Worm (Caenorhabditis elegans) whole organism, L3 larva: ENCODE data around the gene pcp-5.
A peak's percentile ranks its signal among the peaks of the same experiment; 100 is the strongest.

ENCODE experiments used
- ZK546.5 ChIP-seq: sonication (generic microtip); optimal IDR thresholded peaks from 2 replicates; lab custom pipeline; 2017; ENCODE audit warnings: missing biosample characterization, missing genetic modification characterization
- ama-1 ChIP-seq: fragments of 150-350 bp; optimal IDR thresholded peaks from 2 replicates; lab custom pipeline; 2018
- ceh-16 ChIP-seq: sonication (generic microtip); optimal IDR thresholded peaks from 2 replicates; lab custom pipeline; 2017; ENCODE audit warnings: missing biosample characterization, missing genetic modification characterization
- ceh-9 ChIP-seq: sonication (generic microtip); optimal IDR thresholded peaks from 2 replicates; lab custom pipeline; 2018; ENCODE audit warnings: missing biosample characterization, missing genetic modification characterization
- daf-12 ChIP-seq: fragments of 150-350 bp; optimal IDR thresholded peaks from 2 replicates; lab custom pipeline; 2014; ENCODE audit warnings: missing biosample characterization, missing genetic modification reagents, missing genetic modification characterization
- egl-27 ChIP-seq: sonication (generic microtip); optimal IDR thresholded peaks from 4 replicates; lab custom pipeline; 2017; ENCODE audit warnings: missing biosample characterization, missing genetic modification reagents, missing genetic modification characterization
- elt-2 ChIP-seq: sonication (generic microtip); optimal IDR thresholded peaks from 2 replicates; lab custom pipeline; 2016; ENCODE audit warnings: missing genetic modification reagents, mild to moderate bottlenecking, missing genetic modification characterization, missing compliant biosample characterization
- elt-3 ChIP-seq, 3 experiments: fragments of 150-350 bp in 1 of 3; sonication (generic microtip) in 2 of 3; optimal IDR thresholded peaks; 2 replicates in 2 of 3; 4 replicates in 1 of 3; lab custom pipeline; 2014 to 2017; ENCODE audit warnings: missing biosample characterization in 3 of 3, missing genetic modification characterization in 3 of 3
- eor-1 ChIP-seq, 2 experiments: fragments of 150-350 bp; optimal IDR thresholded peaks; 2 replicates each; lab custom pipeline; 2014 to 2018; ENCODE audit warnings: missing biosample characterization in 2 of 2, missing genetic modification characterization in 2 of 2
- fkh-10 ChIP-seq: sonication (generic microtip); optimal IDR thresholded peaks from 2 replicates; lab custom pipeline; 2017; ENCODE audit warnings: missing biosample characterization, missing genetic modification reagents, missing genetic modification characterization
- fkh-2 ChIP-seq: fragments of 150-350 bp; optimal IDR thresholded peaks from 2 replicates; lab custom pipeline; 2014; ENCODE audit warnings: missing biosample characterization, missing genetic modification reagents, missing genetic modification characterization
- fos-1 ChIP-seq: fragments of 150-350 bp; optimal IDR thresholded peaks from 2 replicates; lab custom pipeline; 2014; ENCODE audit warnings: missing biosample characterization, missing genetic modification characterization
- jun-1 ChIP-seq: fragments of 150-350 bp; optimal IDR thresholded peaks from 2 replicates; lab custom pipeline; 2014; ENCODE audit warnings: missing biosample characterization, missing genetic modification reagents, missing genetic modification characterization
- lin-15B ChIP-seq: fragments of 150-350 bp; optimal IDR thresholded peaks from 2 replicates; lab custom pipeline; 2014; ENCODE audit warnings: missing biosample characterization, missing genetic modification characterization
- lsy-12 ChIP-seq: sonication (generic microtip); optimal IDR thresholded peaks from 2 replicates; lab custom pipeline; 2016; ENCODE audit warnings: mild to moderate bottlenecking, missing genetic modification characterization, missing compliant biosample characterization
- mdl-1 ChIP-seq: fragments of 150-350 bp; optimal IDR thresholded peaks from 2 replicates; lab custom pipeline; 2014; ENCODE audit warnings: missing biosample characterization, missing genetic modification characterization
- mml-1 ChIP-seq: fragments of 150-350 bp; sonication (generic microtip); optimal IDR thresholded peaks from 3 replicates; lab custom pipeline; 2014; ENCODE audit warnings: missing biosample characterization, missing genetic modification characterization
- nfya-1 ChIP-seq: sonication (generic microtip); optimal IDR thresholded peaks from 2 replicates; lab custom pipeline; 2017; ENCODE audit warnings: missing genetic modification characterization, mild to moderate bottlenecking, missing compliant biosample characterization, antibody characterized with exemption, moderate library complexity; ENCODE audit not compliant: insufficient read depth
- nhr-11 ChIP-seq: fragments of 150-350 bp; optimal IDR thresholded peaks from 2 replicates; lab custom pipeline; 2014; ENCODE audit warnings: missing biosample characterization, missing genetic modification characterization
- nhr-12 ChIP-seq: fragments of 150-350 bp; optimal IDR thresholded peaks from 2 replicates; lab custom pipeline; 2014; ENCODE audit warnings: missing biosample characterization, missing genetic modification characterization
- nhr-23 ChIP-seq: fragments of 150-350 bp; optimal IDR thresholded peaks from 2 replicates; lab custom pipeline; 2014; ENCODE audit warnings: missing biosample characterization, missing genetic modification reagents, missing genetic modification characterization
- nhr-237 ChIP-seq: fragments of 150-350 bp; optimal IDR thresholded peaks from 2 replicates; lab custom pipeline; 2014; ENCODE audit warnings: missing biosample characterization, missing genetic modification characterization
- nhr-25 ChIP-seq: sonication (generic microtip); optimal IDR thresholded peaks from 2 replicates; lab custom pipeline; 2017; ENCODE audit warnings: missing biosample characterization, missing genetic modification characterization
- nhr-28 ChIP-seq: fragments of 150-350 bp; optimal IDR thresholded peaks from 2 replicates; lab custom pipeline; 2014; ENCODE audit warnings: missing biosample characterization, missing genetic modification characterization
- nhr-43 ChIP-seq: sonication (generic microtip); optimal IDR thresholded peaks from 2 replicates; lab custom pipeline; 2016; ENCODE audit warnings: mild to moderate bottlenecking, missing genetic modification characterization, missing compliant biosample characterization; ENCODE audit not compliant: poor library complexity, severe bottlenecking
- nhr-76 ChIP-seq: fragments of 150-350 bp; sonication (generic microtip); optimal IDR thresholded peaks from 5 replicates; lab custom pipeline; 2014; ENCODE audit warnings: missing biosample characterization, missing genetic modification characterization
- pha-4 ChIP-seq: fragments of 150-350 bp; optimal IDR thresholded peaks from 2 replicates; lab custom pipeline; 2014; ENCODE audit warnings: missing biosample characterization, missing genetic modification reagents, missing genetic modification characterization
- sea-2 ChIP-seq: fragments of 150-350 bp; sonication (generic microtip); optimal IDR thresholded peaks from 4 replicates; lab custom pipeline; 2014; ENCODE audit warnings: missing biosample characterization, missing genetic modification reagents, missing genetic modification characterization
- snpc-4 ChIP-seq: fragments of 150-350 bp; optimal IDR thresholded peaks from 2 replicates; lab custom pipeline; 2014; ENCODE audit warnings: missing biosample characterization, missing genetic modification characterization
- unc-39 ChIP-seq: sonication (generic microtip); optimal IDR thresholded peaks from 4 replicates; lab custom pipeline; 2017; ENCODE audit warnings: missing biosample characterization, missing genetic modification characterization
- unc-62 ChIP-seq: fragments of 150-350 bp; sonication (generic microtip); optimal IDR thresholded peaks from 4 replicates; lab custom pipeline; 2014; ENCODE audit warnings: missing biosample characterization, missing genetic modification reagents, missing genetic modification characterization
- zag-1 ChIP-seq: fragments of 150-350 bp; optimal IDR thresholded peaks from 2 replicates; lab custom pipeline; 2014; ENCODE audit warnings: missing biosample characterization, missing genetic modification characterization
- ztf-11 ChIP-seq: fragments of 150-350 bp; optimal IDR thresholded peaks from 2 replicates; lab custom pipeline; 2014; ENCODE audit warnings: missing biosample characterization, missing genetic modification characterization

Gene pcp-5

DNA sequence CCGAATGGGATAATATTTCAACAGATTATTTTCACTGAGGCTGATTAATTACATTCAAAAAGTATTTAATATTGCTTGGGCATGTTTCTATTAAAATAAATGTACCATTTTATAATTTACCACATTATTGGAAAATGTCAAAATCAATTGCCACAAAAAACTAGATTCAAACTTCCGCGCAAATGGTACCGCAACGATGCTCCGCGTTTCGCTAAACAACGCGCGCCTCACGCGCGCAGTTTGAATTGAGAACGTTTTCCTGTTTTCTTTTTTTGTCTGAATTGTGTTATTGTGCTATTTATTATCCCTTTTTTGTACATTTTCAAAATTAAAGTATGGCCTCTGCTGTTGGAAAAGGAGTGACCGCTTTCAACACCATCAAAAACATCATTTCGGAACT is 33.4 kb upstream of the pcp-5 start, which contains the start of gene C29E4.12 (continued):
- TF ChIP-seq nhr-12 (tag; lab: Kevin White, UChicago) (no peak), ceh-16 (tag; lab: Kevin White, UChicago) (no peak), lsy-12 (no peak), ztf-11 (tag; lab: Kevin White, UChicago) (no peak), zag-1 (no peak), ceh-9 (tag; lab: Kevin White, UChicago) (no peak), mml-1 (no peak), nfya-1 (tag; lab: Kevin White, UChicago) (peak; percentile 83), egl-27 (no peak), nhr-28 (no peak), unc-39 (tag; lab: Kevin White, UChicago) (no peak), lin-15B (peak; percentile 91), nhr-237 (no peak), nhr-76 (tag; lab: Kevin White, UChicago) (no peak), nhr-43 (tag; lab: Kevin White, UChicago) (peak; percentile 39)

DNA sequence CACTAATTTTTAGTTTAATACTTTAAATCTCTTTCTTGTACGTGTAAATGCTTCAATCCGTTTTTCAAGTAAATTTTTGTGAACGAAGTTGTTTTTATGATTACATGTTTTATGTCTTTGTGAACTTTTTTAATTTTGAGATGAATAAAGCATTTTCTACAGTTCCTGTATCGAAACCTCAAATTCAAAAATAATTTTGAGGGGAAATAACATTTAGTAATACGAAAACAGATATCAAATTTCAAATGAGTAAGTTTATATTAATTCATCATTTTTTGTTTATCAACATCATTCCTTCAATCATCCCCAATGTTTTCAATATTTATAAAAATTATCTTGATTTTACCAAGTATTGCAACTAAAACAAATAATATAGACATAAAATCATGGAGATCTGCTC is 30.1 kb upstream of the pcp-5 start, which contains the start of gene C29E4.10:
Gene C29E4.10, plus strand, starts transcription at position 301 of the 400 bp plus-strand sequence.
- no peak for TF ChIP-seq nhr-23 (tag; lab: Kevin White, UChicago)
- no peak for TF ChIP-seq lin-15B
- TF ChIP-seq elt-3 (tag; optimal IDR thresholded peaks at IDR 0.05; lab: Kevin White, UChicago): no peak
- TF ChIP-seq ZK546.5 (tag; lab: Kevin White, UChicago): no peak
- TF ChIP-seq nhr-25 (tag; lab: Kevin White, UChicago): no peak
- TF ChIP-seq nhr-76 (tag; lab: Kevin White, UChicago): no peak
- no peak for TF ChIP-seq unc-62 (GFP tag; lab: Kevin White, UChicago)

DNA sequence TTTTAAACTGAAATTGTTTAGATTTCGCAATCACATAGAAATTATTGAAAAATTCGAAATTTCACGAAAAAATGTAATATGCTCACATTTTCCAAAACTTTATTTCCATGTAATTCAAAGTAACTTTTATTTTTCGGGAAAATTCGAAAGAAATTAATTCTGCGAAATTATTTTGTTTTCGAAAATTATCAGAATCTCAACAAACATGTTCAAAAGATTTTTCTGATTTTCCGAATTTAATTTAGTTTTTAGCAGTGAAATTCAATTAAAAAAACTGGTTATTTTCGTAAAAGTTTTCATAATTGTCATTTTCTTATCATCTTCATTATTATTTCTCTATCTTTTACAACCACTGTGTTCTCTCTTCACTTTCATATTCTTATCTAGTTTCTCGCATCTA is 25.8 kb upstream of the pcp-5 start, which contains the start of gene ran-2:
Gene ran-2, plus strand, starts transcription at position 301 of the 400 bp plus-strand sequence.
- TF ChIP-seq elt-2 (tag; lab: Kevin White, UChicago): peak; percentile 39
- TF ChIP-seq ztf-11 (tag; lab: Kevin White, UChicago): no peak
- no peak for TF ChIP-seq fkh-10

DNA sequence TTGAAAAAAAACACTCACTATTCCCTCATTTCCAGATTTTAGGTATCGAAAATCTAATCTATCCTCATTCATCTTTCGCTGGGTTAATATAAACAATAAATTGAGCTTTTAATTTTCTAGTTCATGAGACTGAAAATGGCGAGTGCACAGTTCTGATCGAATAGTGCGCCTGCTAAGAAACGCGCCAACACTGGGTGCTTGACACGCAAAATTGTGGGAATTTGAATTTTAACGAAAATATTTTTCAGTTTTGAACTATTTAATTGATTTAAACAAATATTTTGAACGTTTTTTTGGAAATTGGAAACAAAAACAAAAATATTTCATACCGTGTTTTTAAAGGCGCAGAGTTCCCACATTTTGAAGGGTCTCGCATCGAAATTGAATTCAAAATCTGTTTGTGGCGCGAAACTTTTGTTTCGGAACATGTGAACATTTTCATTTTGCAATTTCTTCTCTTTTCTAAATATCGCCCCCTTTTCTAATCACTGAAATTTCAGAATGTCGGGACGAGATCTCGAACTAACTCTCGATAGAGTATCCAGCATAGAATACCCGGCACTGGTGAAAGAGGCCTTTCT is 21.2 kb upstream of the pcp-5 start, which contains the start of the genes C29E4.13 and npp-15:
Gene C29E4.13, minus strand, starts transcription at position 169 of the 581 bp plus-strand sequence.
Gene npp-15, plus strand, starts transcription at position 495 of the 581 bp plus-strand sequence.
- TF ChIP-seq lin-15B (peak; percentile 61), elt-2 (tag; lab: Kevin White, UChicago) (peak; percentile 19), snpc-4 (tag; lab: Kevin White, UChicago) (peak; percentile 10), pha-4 (tag; lab: Kevin White, UChicago) (peak; percentile 71), nhr-12 (tag; lab: Kevin White, UChicago) (no peak), jun-1 (tag; lab: Kevin White, UChicago) (no peak), daf-12 (tag; lab: Kevin White, UChicago) (no peak), nhr-23 (tag; lab: Kevin White, UChicago) (peak; percentile 13), fkh-2 (tag; lab: Kevin White, UChicago) (no peak), nhr-11 (tag; lab: Kevin White, UChicago) (no peak), sea-2 (GFP tag; lab: Kevin White, UChicago) (no peak), eor-1 (tag; optimal IDR thresholded peaks at IDR 0.05; lab: Kevin White, UChicago) (no peak), nhr-25 (tag; lab: Kevin White, UChicago) (peak; percentile 8), nfya-1 (tag; lab: Kevin White, UChicago) (no peak), egl-27 (no peak), nhr-28 (no peak), lsy-12 (no peak)

DNA sequence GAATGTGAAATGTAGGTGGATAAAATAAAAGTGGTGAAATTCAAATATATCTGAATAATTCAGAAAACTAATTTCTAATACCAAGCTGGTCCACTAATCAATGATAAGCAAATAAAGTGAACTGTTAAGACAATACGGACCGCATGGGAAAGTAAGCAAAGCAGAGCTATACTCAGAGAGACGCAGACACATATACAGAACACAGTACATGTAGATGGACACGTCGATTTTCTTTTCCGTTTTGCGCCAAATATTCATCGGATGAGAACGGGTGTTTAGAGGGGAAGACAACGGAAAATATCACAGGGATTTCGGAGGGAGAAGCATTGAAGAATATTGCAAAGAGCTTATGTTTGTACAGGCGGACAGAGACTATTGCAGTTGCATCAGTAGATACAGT is 18.6 kb upstream of the pcp-5 start:
- TF ChIP-seq sea-2 (GFP tag; lab: Kevin White, UChicago) (no peak), nhr-237 (no peak), mdl-1 (tag; lab: Kevin White, UChicago) (no peak), nfya-1 (tag; lab: Kevin White, UChicago) (no peak), jun-1 (tag; lab: Kevin White, UChicago) (no peak), nhr-43 (tag; lab: Kevin White, UChicago) (no peak), egl-27 (no peak), ceh-9 (tag; lab: Kevin White, UChicago) (no peak), ceh-16 (tag; lab: Kevin White, UChicago) (no peak), ZK546.5 (tag; lab: Kevin White, UChicago) (no peak), pha-4 (tag; lab: Kevin White, UChicago) (peak; percentile 48), ama-1 (lab: Kevin White, UChicago) (no peak), fos-1 (tag; lab: Kevin White, UChicago) (no peak), elt-2 (tag; lab: Kevin White, UChicago) (no peak), daf-12 (tag; lab: Kevin White, UChicago) (no peak), snpc-4 (tag; lab: Kevin White, UChicago) (peak; percentile 3), nhr-12 (tag; lab: Kevin White, UChicago) (no peak), nhr-28 (no peak)
